Worm (Caenorhabditis elegans): ENCODE data around the gene B0252.1.
A peak's percentile ranks its signal among the peaks of the same experiment; 100 is the strongest.
"Not testable (repeated sequence)": the region's sequence is repeated elsewhere in the genome, so short reads cannot be mapped to it uniquely, and the experiment has no call there.

B0252.1 gene

ce11 chrII:6900708-6901107 lies 18.8 kb upstream of the B0252.1 start:
- no peak for TF ChIP-seq ref-1 (GFP tag; conservative IDR thresholded peaks at IDR 0.05)
- no peak for TF ChIP-seq klf-2 (GFP tag; conservative IDR thresholded peaks at IDR 0.05)
- TF ChIP-seq ztf-29 (GFP tag; IDR thresholded peaks at IDR 0.05) = no peak
- no peak for TF ChIP-seq flt-1 (GFP tag; IDR thresholded peaks at IDR 0.05)
- no peak for TF ChIP-seq T22C8.4 (GFP tag; IDR thresholded peaks at IDR 0.05)
- TF ChIP-seq med-1 (GFP tag; optimal IDR thresholded peaks at IDR 0.05; ENCODE audit: insufficient read depth) = no peak
- TF ChIP-seq ztf-23 (GFP tag; IDR thresholded peaks at IDR 0.05) = no peak
- no peak for TF ChIP-seq tab-1 (GFP tag; IDR thresholded peaks at IDR 0.05)
- TF ChIP-seq cog-1 (tag; optimal IDR thresholded peaks at IDR 0.05) = no peak

- TF ChIP-seq tab-1 (GFP tag; IDR thresholded peaks at IDR 0.05) (no peak), T22C8.4 (GFP tag; IDR thresholded peaks at IDR 0.05) (no peak), ztf-23 (GFP tag; IDR thresholded peaks at IDR 0.05) (no peak), med-1 (GFP tag; optimal IDR thresholded peaks at IDR 0.05; ENCODE audit: insufficient read depth) (no peak), ref-1 (GFP tag; conservative IDR thresholded peaks at IDR 0.05) (no peak), ztf-29 (GFP tag; IDR thresholded peaks at IDR 0.05) (no peak), flt-1 (GFP tag; IDR thresholded peaks at IDR 0.05) (no peak), klf-2 (GFP tag; conservative IDR thresholded peaks at IDR 0.05) (no peak), cog-1 (tag; optimal IDR thresholded peaks at IDR 0.05) (no peak)
Measured at ce11 chrII:6901795-6902194, 17.7 kb upstream of the B0252.1 start, which contains the start of gene psmd-9. Gene psmd-9 (plus strand): TSS chrII:6902095.

ce11 chrII:6907657-6908056 lies 11.8 kb upstream of the B0252.1 start, which contains the start of gene B0252.3:
Gene B0252.3 (minus strand): TSS chrII:6907757.
- not testable (repeated sequence) for TF ChIP-seq ref-1 (GFP tag; conservative IDR thresholded peaks at IDR 0.05); ztf-29 (GFP tag; IDR thresholded peaks at IDR 0.05); T22C8.4 (GFP tag; IDR thresholded peaks at IDR 0.05)

ce11 chrII:6908689-6909088 lies 10.8 kb upstream of the B0252.1 start:
- TF ChIP-seq flt-1 (GFP tag; IDR thresholded peaks at IDR 0.05) (no peak), cog-1 (tag; optimal IDR thresholded peaks at IDR 0.05) (no peak)

- TF ChIP-seq ref-1 (GFP tag; conservative IDR thresholded peaks at IDR 0.05) (no peak), ztf-29 (GFP tag; IDR thresholded peaks at IDR 0.05) (no peak), flt-1 (GFP tag; IDR thresholded peaks at IDR 0.05) (no peak), ztf-23 (GFP tag; IDR thresholded peaks at IDR 0.05) (no peak), T22C8.4 (GFP tag; IDR thresholded peaks at IDR 0.05) (no peak), tab-1 (GFP tag; IDR thresholded peaks at IDR 0.05) (no peak), med-1 (GFP tag; optimal IDR thresholded peaks at IDR 0.05; ENCODE audit: insufficient read depth) (no peak), cog-1 (tag; optimal IDR thresholded peaks at IDR 0.05) (no peak), klf-2 (GFP tag; conservative IDR thresholded peaks at IDR 0.05) (no peak)
Measured at ce11 chrII:6909568-6910122, 9.8 kb upstream of the B0252.1 start, which contains the start of gene asm-1. Gene asm-1 (plus strand): TSS chrII:6910072.

- peak; percentile 82 for TF ChIP-seq klf-2 (GFP tag; conservative IDR thresholded peaks at IDR 0.05)
- peak; percentile 52 for TF ChIP-seq cog-1 (tag; optimal IDR thresholded peaks at IDR 0.05)
- no peak for TF ChIP-seq med-1 (GFP tag; optimal IDR thresholded peaks at IDR 0.05; ENCODE audit: insufficient read depth)
- TF ChIP-seq ztf-29 (GFP tag; IDR thresholded peaks at IDR 0.05) = no peak
- peak; percentile 90 for TF ChIP-seq ztf-23 (GFP tag; IDR thresholded peaks at IDR 0.05)
- no peak for TF ChIP-seq T22C8.4 (GFP tag; IDR thresholded peaks at IDR 0.05)
- peak; percentile 92 for TF ChIP-seq flt-1 (GFP tag; IDR thresholded peaks at IDR 0.05)
- no peak for TF ChIP-seq tab-1 (GFP tag; IDR thresholded peaks at IDR 0.05)
- 0 out of 2 replicates have a peak, but pooled peaks have one; percentile 42 for TF ChIP-seq ref-1 (GFP tag; conservative IDR thresholded peaks at IDR 0.05)
Measured at ce11 chrII:6913309-6913708, 6.2 kb upstream of the B0252.1 start, which contains the start of gene cyn-10. Gene cyn-10 (minus strand): TSS chrII:6913365.

ce11 chrII:6915875-6916274 lies 3.6 kb upstream of the B0252.1 start, which contains the start of gene B0252.8:
Gene B0252.8 (plus strand): TSS chrII:6916166.
- TF ChIP-seq med-1 (GFP tag; optimal IDR thresholded peaks at IDR 0.05; ENCODE audit: insufficient read depth) = no peak

ce11 chrII:6917710-6918109 lies 1.8 kb upstream of the B0252.1 start, which contains the start of gene B0252.11:
Gene B0252.11 (minus strand): TSS chrII:6917810.
- TF ChIP-seq ref-1 (GFP tag; conservative IDR thresholded peaks at IDR 0.05) (no peak), flt-1 (GFP tag; IDR thresholded peaks at IDR 0.05) (no peak), med-1 (GFP tag; optimal IDR thresholded peaks at IDR 0.05; ENCODE audit: insufficient read depth) (no peak), ztf-23 (GFP tag; IDR thresholded peaks at IDR 0.05) (no peak), T22C8.4 (GFP tag; IDR thresholded peaks at IDR 0.05) (no peak), cog-1 (tag; optimal IDR thresholded peaks at IDR 0.05) (no peak), ztf-29 (GFP tag; IDR thresholded peaks at IDR 0.05) (no peak), tab-1 (GFP tag; IDR thresholded peaks at IDR 0.05) (no peak), klf-2 (GFP tag; conservative IDR thresholded peaks at IDR 0.05) (no peak)

- TF ChIP-seq cog-1 (tag; optimal IDR thresholded peaks at IDR 0.05) = no peak
Measured at ce11 chrII:6918862-6919261, 618 bp upstream of the B0252.1 start, which contains the start of gene B0252.5. Gene B0252.5 (minus strand): TSS chrII:6918878.

- TF ChIP-seq tab-1 (GFP tag; IDR thresholded peaks at IDR 0.05) = no peak
- TF ChIP-seq med-1 (GFP tag; optimal IDR thresholded peaks at IDR 0.05; ENCODE audit: insufficient read depth) = no peak
Measured at ce11 chrII:6923792-6924191, 4.3 kb downstream of the B0252.1 start.

- TF ChIP-seq cog-1 (tag; optimal IDR thresholded peaks at IDR 0.05) (peak; percentile 29), med-1 (GFP tag; optimal IDR thresholded peaks at IDR 0.05; ENCODE audit: insufficient read depth) (no peak), flt-1 (GFP tag; IDR thresholded peaks at IDR 0.05) (0 out of 2 replicates have a peak, but pooled peaks have one; percentile 51)
Measured at ce11 chrII:6926054-6926453, 6.6 kb downstream of the B0252.1 start.
